Fruit fly (Drosophila melanogaster) whole organism, prepupa: ENCODE data around the gene CG7728.

Experiments
- Blimp-1 ChIP-seq: fragments of 200-800 bp; sonication (Bioruptor generic); optimal IDR thresholded peaks from 3 replicates; lab custom pipeline; 2017; ENCODE audit warnings: missing biosample characterization, missing genetic modification characterization, mild to moderate bottlenecking, moderate library complexity, missing genetic modification reagents
- CG34406 ChIP-seq: fragments of 200-800 bp; sonication (Bioruptor generic); optimal IDR thresholded peaks from 3 replicates; lab custom pipeline; 2016; ENCODE audit warnings: missing biosample characterization, missing genetic modification characterization
- CG6808 ChIP-seq: fragments of 200-800 bp; sonication (Bioruptor generic); optimal IDR thresholded peaks from 3 replicates; lab custom pipeline; 2017; ENCODE audit warnings: missing biosample characterization, missing genetic modification characterization, mild to moderate bottlenecking, moderate library complexity, missing genetic modification reagents
- CG8119 ChIP-seq: fragments of 200-800 bp; sonication (Bioruptor generic); IDR thresholded peaks from 3 replicates; pipeline ENCODE4 v1.3.6; 2022; ENCODE audit warnings: missing biosample characterization, missing genetic modification characterization
- Eip93F ChIP-seq: fragments of 200-800 bp; sonication (Bioruptor generic); optimal IDR thresholded peaks from 2 replicates; lab custom pipeline; 2016; ENCODE audit warnings: missing biosample characterization, mild to moderate bottlenecking, missing genetic modification characterization
- Hr4 ChIP-seq: fragments of 200-800 bp; sonication (Bioruptor generic); optimal IDR thresholded peaks from 3 replicates; lab custom pipeline; 2016; ENCODE audit warnings: missing biosample characterization, missing genetic modification characterization
- OdsH ChIP-seq: fragments of 200-800 bp; sonication (Bioruptor generic); optimal IDR thresholded peaks from 3 replicates; lab custom pipeline; 2016; ENCODE audit warnings: missing biosample characterization, missing genetic modification characterization
- eg ChIP-seq: fragments of 200-800 bp; sonication (Bioruptor generic); IDR thresholded peaks from 3 replicates; pipeline ENCODE4 v1.3.6; 2022; ENCODE audit warnings: missing biosample characterization, missing genetic modification characterization
- esn ChIP-seq: fragments of 200-800 bp; sonication (Bioruptor generic); optimal IDR thresholded peaks from 2 replicates; lab custom pipeline; 2016; ENCODE audit warnings: missing biosample characterization, mild to moderate bottlenecking, missing genetic modification characterization, moderate library complexity
- fkh ChIP-seq: fragments of 200-800 bp; sonication (Bioruptor generic); optimal IDR thresholded peaks from 3 replicates; lab custom pipeline; 2017; ENCODE audit warnings: missing biosample characterization, mild to moderate bottlenecking, missing genetic modification characterization, moderate library complexity

- TF ChIP-seq CG6808 (no peak), CG8119 (GFP tag; lab: Robert Waterston, UW) (no peak), Blimp-1 (GFP tag; lab: Kevin White, UChicago) (no peak), OdsH (GFP tag; lab: Kevin White, UChicago) (no peak), fkh (GFP tag; lab: Kevin White, UChicago) (no peak), CG34406 (GFP tag; lab: Kevin White, UChicago) (no peak), Hr4 (GFP tag; lab: Kevin White, UChicago) (no peak), eg (no peak), esn (GFP tag; lab: Kevin White, UChicago) (no peak), Eip93F (GFP tag; lab: Kevin White, UChicago) (no peak)
Measured at dm6 chr3L:17022756-17023155, 6.4 kb downstream of the CG7728 start, which contains the start of gene CG6652.
